Worm (Caenorhabditis elegans) whole organism, mixed stage, embryonic: Measurements from ENCODE around the gene magu-2.

ENCODE experiments used
- elt-1 ChIP-seq: sonication (generic microtip); optimal IDR thresholded peaks from 2 replicates; lab custom pipeline; 2017; ENCODE audit warnings: missing genetic modification characterization, mild to moderate bottlenecking, missing compliant biosample characterization, antibody characterized with exemption, moderate library complexity, borderline replicate concordance; ENCODE audit not compliant: insufficient read depth
- elt-3 ChIP-seq: fragments of 150-350 bp; optimal IDR thresholded peaks from 2 replicates; lab custom pipeline; 2014; ENCODE audit warnings: missing biosample characterization, missing genetic modification characterization
- hlh-1 ChIP-seq: fragments of 150-350 bp; optimal IDR thresholded peaks from 2 replicates; lab custom pipeline; 2014; ENCODE audit warnings: missing biosample characterization, missing genetic modification reagents, missing genetic modification characterization
- lin-32 ChIP-seq: fragments of 200-800 bp; sonication (Bioruptor generic); optimal IDR thresholded peaks from 2 replicates; lab custom pipeline; 2018; ENCODE audit warnings: mild to moderate bottlenecking, missing genetic modification characterization, missing compliant biosample characterization
- mep-1 ChIP-seq: fragments of 150-350 bp; optimal IDR thresholded peaks from 2 replicates; lab custom pipeline; 2017; ENCODE audit warnings: missing biosample characterization, missing genetic modification reagents, missing genetic modification characterization, inconsistent platforms
- nhr-12 ChIP-seq: fragments of 150-350 bp; optimal IDR thresholded peaks from 2 replicates; lab custom pipeline; 2014; ENCODE audit warnings: missing biosample characterization, missing genetic modification characterization
- nhr-237 ChIP-seq: fragments of 150-350 bp; optimal IDR thresholded peaks from 2 replicates; lab custom pipeline; 2014; ENCODE audit warnings: missing biosample characterization, missing genetic modification characterization
- nhr-28 ChIP-seq: fragments of 150-350 bp; optimal IDR thresholded peaks from 2 replicates; lab custom pipeline; 2014; ENCODE audit warnings: missing biosample characterization, missing genetic modification characterization
- nhr-76 ChIP-seq: sonication (generic microtip); optimal IDR thresholded peaks from 2 replicates; lab custom pipeline; 2017; ENCODE audit warnings: missing biosample characterization, missing genetic modification characterization
- unc-62 ChIP-seq: fragments of 150-350 bp; optimal IDR thresholded peaks from 2 replicates; lab custom pipeline; 2014; ENCODE audit warnings: missing biosample characterization, missing genetic modification reagents, missing genetic modification characterization
- ztf-11 ChIP-seq: fragments of 150-350 bp; optimal IDR thresholded peaks from 2 replicates; lab custom pipeline; 2014; ENCODE audit warnings: missing biosample characterization, missing genetic modification characterization

DNA sequence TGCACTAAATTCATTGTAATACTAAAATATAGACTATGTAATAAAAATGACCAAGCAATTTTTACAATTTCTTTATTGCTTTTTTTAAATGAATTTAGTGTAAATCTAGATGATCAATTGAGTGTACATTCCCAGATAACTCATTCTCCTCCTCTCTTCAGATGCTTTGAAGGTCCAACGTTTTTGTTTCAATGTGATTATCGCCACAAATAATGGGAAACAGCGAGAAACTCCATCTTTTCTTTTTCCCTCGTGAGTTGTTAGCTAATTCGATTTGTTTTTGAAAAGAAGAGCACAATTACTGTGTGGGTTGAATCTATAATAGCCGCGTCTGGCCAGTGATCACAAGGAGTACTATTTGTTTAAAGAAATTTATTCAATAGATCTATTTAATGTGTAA lies 4.2 kb upstream of the magu-2 start:
- TF ChIP-seq lin-32, result no peak
- TF ChIP-seq unc-62, result no peak
- TF ChIP-seq nhr-76 (tag; lab: Kevin White, UChicago), result no peak
- no peak for TF ChIP-seq nhr-28 (tag; lab: Kevin White, UChicago)
- TF ChIP-seq nhr-237 (tag; lab: Kevin White, UChicago), result no peak
- no peak for TF ChIP-seq ztf-11 (tag; lab: Kevin White, UChicago)
- no peak for TF ChIP-seq hlh-1 (tag; lab: Kevin White, UChicago)
- TF ChIP-seq elt-3, result no peak
- TF ChIP-seq mep-1 (tag; lab: Kevin White, UChicago), result no peak
- no peak for TF ChIP-seq elt-1 (tag; lab: Kevin White, UChicago)
- no peak for TF ChIP-seq nhr-12 (tag; lab: Kevin White, UChicago)
